Fruit fly (Drosophila melanogaster): ENCODE measurements around the gene aurB.

DNA sequence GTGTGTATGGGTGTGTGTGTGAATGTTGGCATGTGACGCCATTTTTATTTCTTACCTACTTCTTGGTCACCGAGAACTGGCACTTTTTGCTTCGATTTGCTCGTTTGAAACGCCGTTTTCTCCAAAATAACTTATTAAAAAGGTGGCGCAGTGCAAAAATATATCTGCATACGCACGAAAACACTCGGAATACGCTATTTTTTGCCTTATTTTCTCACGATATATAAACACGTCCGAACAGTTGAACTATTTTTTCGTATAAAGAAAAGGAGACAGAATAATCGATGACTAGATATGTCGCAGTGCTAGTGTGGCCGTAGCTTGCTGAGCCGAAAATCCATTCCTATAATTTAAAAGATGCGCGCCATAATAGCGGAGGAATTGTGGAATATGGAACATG, 15.6 kb downstream of the aurB start, which contains the start of gene CG6700:
- TF ChIP-seq usp (GFP tag; optimal IDR thresholded peaks at IDR 0.05) (no peak), foxo (GFP tag; optimal IDR thresholded peaks at IDR 0.05) (no peak), Hr78 (GFP tag; optimal IDR thresholded peaks at IDR 0.05) (no peak), psq (GFP tag; optimal IDR thresholded peaks at IDR 0.05) (peak; percentile 43)
